Worm (Caenorhabditis elegans): ENCODE results near the gene T13A10.2.

DNA sequence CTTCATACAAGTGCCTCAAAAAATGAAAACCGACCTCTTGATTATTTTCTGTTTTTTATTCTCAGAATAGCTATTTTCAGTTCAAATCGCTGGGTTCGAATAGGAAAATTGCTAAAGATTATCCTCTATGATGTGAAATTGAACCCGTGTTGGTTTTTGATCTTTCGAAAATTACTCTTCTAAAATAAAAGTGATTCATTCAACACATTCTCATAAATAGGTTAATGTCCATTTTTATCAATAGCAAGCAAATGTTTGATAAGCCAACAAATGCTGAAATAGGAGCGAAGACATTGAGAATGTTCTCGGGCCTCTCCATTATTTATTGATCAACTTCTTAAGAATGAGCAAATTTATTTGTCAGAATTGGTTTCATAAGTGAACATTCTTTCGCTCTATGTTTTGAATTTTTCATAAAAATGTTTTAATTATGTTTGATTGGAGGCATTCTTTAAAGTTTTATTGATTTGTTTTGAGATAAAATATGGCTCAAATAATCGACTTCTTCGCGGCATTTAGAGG lies 20.3 kb upstream of the T13A10.2 start, which contains the start of gene F58F9.3:
- no peak for TF ChIP-seq nhr-12 (tag; optimal IDR thresholded peaks at IDR 0.05)
- no peak for TF ChIP-seq unc-62 (GFP tag; optimal IDR thresholded peaks at IDR 0.05)
- no peak for TF ChIP-seq tbx-2 (tag; optimal IDR thresholded peaks at IDR 0.05)
- TF ChIP-seq dsc-1 (tag; optimal IDR thresholded peaks at IDR 0.05) = no peak
- no peak for TF ChIP-seq ztf-11 (tag; optimal IDR thresholded peaks at IDR 0.05)
- no peak for TF ChIP-seq nhr-237 (tag; optimal IDR thresholded peaks at IDR 0.05)
- TF ChIP-seq elt-3 (tag; optimal IDR thresholded peaks at IDR 0.05) = no peak
- no peak for TF ChIP-seq nhr-77 (tag; optimal IDR thresholded peaks at IDR 0.05)
- TF ChIP-seq nhr-28 (tag; optimal IDR thresholded peaks at IDR 0.05) = no peak
- no peak for TF ChIP-seq tlp-1 (tag; optimal IDR thresholded peaks at IDR 0.05)
- no peak for TF ChIP-seq snpc-4 (tag; optimal IDR thresholded peaks at IDR 0.05)
- TF ChIP-seq egl-27 (tag; optimal IDR thresholded peaks at IDR 0.05) = no peak
- TF ChIP-seq nhr-11 (tag; optimal IDR thresholded peaks at IDR 0.05) = no peak
- no peak for TF ChIP-seq isw-1 (GFP tag; IDR thresholded peaks at IDR 0.05)
